Fruit fly (Drosophila melanogaster) whole organism, pupa: Measurements from ENCODE around the gene CG15772.

Experiments
- CG10348 ChIP-seq: fragments of 200-800 bp; sonication (Bioruptor generic); IDR thresholded peaks from 2 replicates; pipeline ENCODE4 v1.3.6; 2022; ENCODE audit warnings: missing biosample characterization, missing genetic modification characterization
- CG12605 ChIP-seq: fragments of 200-800 bp; sonication (Bioruptor generic); IDR thresholded peaks from 2 replicates; pipeline ENCODE4 v1.3.6; 2022; ENCODE audit warnings: missing biosample characterization, missing genetic modification characterization
- CG13204 ChIP-seq: fragments of 200-800 bp; sonication (Bioruptor generic); optimal IDR thresholded peaks from 2 replicates; lab custom pipeline; 2018; ENCODE audit warnings: missing biosample characterization, mild to moderate bottlenecking, missing genetic modification characterization, moderate library complexity
- CG14655 ChIP-seq: fragments of 200-800 bp; sonication (Bioruptor generic); optimal IDR thresholded peaks from 3 replicates; lab custom pipeline; 2017; ENCODE audit warnings: mild to moderate bottlenecking, missing biosample characterization, missing genetic modification reagents, missing genetic modification characterization
- CG15710 ChIP-seq: fragments of 200-800 bp; sonication (Bioruptor generic); optimal IDR thresholded peaks from 2 replicates; lab custom pipeline; 2018; ENCODE audit warnings: missing biosample characterization, mild to moderate bottlenecking, missing genetic modification characterization, moderate library complexity
- CG17806 ChIP-seq: fragments of 200-800 bp; sonication (Bioruptor generic); optimal IDR thresholded peaks from 2 replicates; lab custom pipeline; 2018; ENCODE audit warnings: missing biosample characterization, mild to moderate bottlenecking, missing genetic modification characterization, moderate library complexity
- CG32121 ChIP-seq: fragments of 200-800 bp; sonication (Bioruptor generic); IDR thresholded peaks from 2 replicates; pipeline ENCODE4 v1.3.6; 2022; ENCODE audit warnings: missing biosample characterization, missing genetic modification characterization
- CG34367 ChIP-seq: fragments of 200-800 bp; sonication (Bioruptor generic); optimal IDR thresholded peaks from 2 replicates; lab custom pipeline; 2018; ENCODE audit warnings: missing biosample characterization, mild to moderate bottlenecking, missing genetic modification characterization
- CG4496 ChIP-seq: fragments of 200-800 bp; sonication (Bioruptor generic); IDR thresholded peaks from 3 replicates; pipeline ENCODE4 v1.3.6; 2022; ENCODE audit warnings: missing biosample characterization, missing genetic modification characterization
- CG8159 ChIP-seq: fragments of 200-800 bp; sonication (Bioruptor generic); optimal IDR thresholded peaks from 3 replicates; lab custom pipeline; 2018; ENCODE audit warnings: missing biosample characterization, mild to moderate bottlenecking, missing genetic modification characterization, moderate library complexity
- CG8301 ChIP-seq: fragments of 200-800 bp; sonication (Bioruptor generic); optimal IDR thresholded peaks from 2 replicates; lab custom pipeline; 2018; ENCODE audit warnings: missing biosample characterization, mild to moderate bottlenecking, missing genetic modification characterization
- CG9948 ChIP-seq: fragments of 200-800 bp; sonication (Bioruptor generic); optimal IDR thresholded peaks from 2 replicates; lab custom pipeline; 2018; ENCODE audit warnings: missing biosample characterization, mild to moderate bottlenecking, missing genetic modification characterization, moderate library complexity
- D1 ChIP-seq: fragments of 200-800 bp; sonication (Bioruptor generic); optimal IDR thresholded peaks from 2 replicates; lab custom pipeline; 2018; ENCODE audit warnings: missing biosample characterization, mild to moderate bottlenecking, missing genetic modification characterization, moderate library complexity
- EcR ChIP-seq: fragments of 200-800 bp; sonication (Bioruptor generic); optimal IDR thresholded peaks from 3 replicates; lab custom pipeline; 2019; ENCODE audit warnings: missing biosample characterization, missing genetic modification characterization, mild to moderate bottlenecking, moderate library complexity, missing genetic modification reagents
- Ets98B ChIP-seq: fragments of 200-800 bp; sonication (Bioruptor generic); IDR thresholded peaks from 2 replicates; pipeline ENCODE4 v1.3.6; 2022; ENCODE audit warnings: missing biosample characterization, missing genetic modification characterization
- Pif1A ChIP-seq: fragments of 200-800 bp; sonication (Bioruptor generic); optimal IDR thresholded peaks from 3 replicates; lab custom pipeline; 2016; ENCODE audit warnings: missing biosample characterization, missing genetic modification characterization
- Pif1B ChIP-seq: fragments of 200-800 bp; sonication (Bioruptor generic); optimal IDR thresholded peaks from 3 replicates; lab custom pipeline; 2016; ENCODE audit warnings: missing biosample characterization, missing genetic modification characterization
- Snoo ChIP-seq: fragments of 200-800 bp; sonication (Bioruptor generic); optimal IDR thresholded peaks from 3 replicates; lab custom pipeline; 2017; ENCODE audit warnings: missing biosample characterization, mild to moderate bottlenecking, missing genetic modification characterization, inconsistent platforms
- fd96Ca ChIP-seq: fragments of 200-800 bp; sonication (Bioruptor generic); IDR thresholded peaks from 3 replicates; pipeline ENCODE4 v1.3.6; 2022; ENCODE audit warnings: missing biosample characterization, missing genetic modification characterization
- gl ChIP-seq: fragments of 200-800 bp; sonication (Bioruptor generic); optimal IDR thresholded peaks from 2 replicates; lab custom pipeline; 2018; ENCODE audit warnings: missing biosample characterization, mild to moderate bottlenecking, missing genetic modification characterization
- rn ChIP-seq: fragments of 200-800 bp; sonication (Bioruptor generic); IDR thresholded peaks from 2 replicates; pipeline ENCODE4 v1.3.6; 2022; ENCODE audit warnings: missing biosample characterization, missing genetic modification characterization

The CG15772 gene

DNA sequence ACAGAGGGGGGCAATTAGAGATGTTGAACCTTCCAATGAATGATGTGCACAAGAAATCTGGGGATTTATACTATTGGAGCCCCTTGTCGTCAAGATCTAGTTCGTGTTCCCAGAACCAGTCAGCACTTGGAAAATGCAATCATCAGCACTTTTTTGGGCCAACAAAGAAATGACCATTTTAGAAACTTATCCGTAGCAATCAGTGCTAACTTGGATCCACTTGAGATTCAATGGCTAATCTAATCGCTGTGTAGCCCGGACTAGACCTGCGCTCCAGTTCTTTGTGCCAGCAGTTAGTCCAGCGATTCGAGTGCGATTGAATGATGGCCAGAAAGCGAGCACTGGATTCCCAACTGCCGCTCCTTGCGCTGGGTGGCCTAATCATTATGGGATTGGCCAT lies 19.6 kb upstream of the CG15772 start, which contains the start of gene CG15773:
CG15773 (plus strand) TSS at position 301 of the 400 bp plus-strand sequence.
- TF ChIP-seq CG17806 (tag; lab: Kevin White, UChicago): no peak
- TF ChIP-seq CG34367 (tag; lab: Kevin White, UChicago): no peak
- TF ChIP-seq CG14655 (GFP tag; lab: Kevin White, UChicago): no peak
- TF ChIP-seq CG15710 (tag; lab: Kevin White, UChicago): no peak
- TF ChIP-seq gl (tag; lab: Kevin White, UChicago): no peak
- no peak for TF ChIP-seq CG32121

dm6 chrX:5735268-5735941 lies 16.6 kb upstream of the CG15772 start:
- peak; percentile 70 for TF ChIP-seq CG8301
- peak; percentile 84 for TF ChIP-seq CG34367 (tag; lab: Kevin White, UChicago)
- peak; percentile 65 for TF ChIP-seq rn (GFP tag; lab: Robert Waterston, UW)
- peak; percentile 93 for TF ChIP-seq Ets98B (GFP tag; lab: Robert Waterston, UW)
- TF ChIP-seq gl (tag; lab: Kevin White, UChicago): peak; percentile 67
- TF ChIP-seq CG14655 (GFP tag; lab: Kevin White, UChicago): peak; percentile 74
- TF ChIP-seq EcR: peak; percentile 8
- TF ChIP-seq CG4496 (GFP tag; lab: Robert Waterston, UW): peak; percentile 93
- TF ChIP-seq CG15710 (tag; lab: Kevin White, UChicago): peak; percentile 87
- TF ChIP-seq Snoo: peak; percentile 91
- 0 out of 3 replicates have a peak, but pooled peaks have one; percentile 17 for TF ChIP-seq fd96Ca (GFP tag; lab: Robert Waterston, UW)
- peak; percentile 95 for TF ChIP-seq CG12605 (GFP tag; lab: Robert Waterston, UW)
- TF ChIP-seq CG9948 (tag; lab: Kevin White, UChicago): peak; percentile 79
- peak; percentile 90 for TF ChIP-seq CG32121
- TF ChIP-seq Pif1A: peak; percentile 92
- TF ChIP-seq D1: no peak
- peak; percentile 78 for TF ChIP-seq CG13204
- TF ChIP-seq CG8159 (tag; lab: Kevin White, UChicago): peak; percentile 84
- TF ChIP-seq Pif1B: peak; percentile 89
- TF ChIP-seq CG10348 (GFP tag; lab: Robert Waterston, UW): peak; percentile 46; the same call in 1 of the 2 replicates
- TF ChIP-seq CG17806 (tag; lab: Kevin White, UChicago): peak; percentile 80
- TF ChIP-seq, all 21 proteins: peak for 20

- TF ChIP-seq EcR: no peak
- peak; percentile 26 for TF ChIP-seq CG8159 (tag; lab: Kevin White, UChicago)
- TF ChIP-seq gl (tag; lab: Kevin White, UChicago): no peak
- no peak for TF ChIP-seq Snoo
- no peak for TF ChIP-seq CG34367 (tag; lab: Kevin White, UChicago)
- no peak for TF ChIP-seq D1
- TF ChIP-seq CG12605 (GFP tag; lab: Robert Waterston, UW): 0 out of 2 replicates have a peak, but pooled peaks have one; percentile 17
- TF ChIP-seq Ets98B (GFP tag; lab: Robert Waterston, UW): peak; percentile 64
- TF ChIP-seq CG32121: peak; percentile 72
- peak; percentile 85 for TF ChIP-seq CG4496 (GFP tag; lab: Robert Waterston, UW)
- peak; percentile 10 for TF ChIP-seq CG9948 (tag; lab: Kevin White, UChicago)
- TF ChIP-seq CG15710 (tag; lab: Kevin White, UChicago): peak; percentile 7
- peak; percentile 95 for TF ChIP-seq CG13204
- TF ChIP-seq CG17806 (tag; lab: Kevin White, UChicago): no peak
- peak; percentile 56; the same call in 1 of the 2 replicates for TF ChIP-seq rn (GFP tag; lab: Robert Waterston, UW)
- 0 out of 2 replicates have a peak, but pooled peaks have one; percentile 37 for TF ChIP-seq CG10348 (GFP tag; lab: Robert Waterston, UW)
- no peak for TF ChIP-seq CG14655 (GFP tag; lab: Kevin White, UChicago)
- TF ChIP-seq fd96Ca (GFP tag; lab: Robert Waterston, UW): peak; percentile 76; the same call in 2 of the 3 replicates
- no peak for TF ChIP-seq Pif1B
- TF ChIP-seq Pif1A: no peak
- no peak for TF ChIP-seq CG8301
Observed at dm6 chrX:5737157-5737556, 14.9 kb upstream of the CG15772 start.

DNA sequence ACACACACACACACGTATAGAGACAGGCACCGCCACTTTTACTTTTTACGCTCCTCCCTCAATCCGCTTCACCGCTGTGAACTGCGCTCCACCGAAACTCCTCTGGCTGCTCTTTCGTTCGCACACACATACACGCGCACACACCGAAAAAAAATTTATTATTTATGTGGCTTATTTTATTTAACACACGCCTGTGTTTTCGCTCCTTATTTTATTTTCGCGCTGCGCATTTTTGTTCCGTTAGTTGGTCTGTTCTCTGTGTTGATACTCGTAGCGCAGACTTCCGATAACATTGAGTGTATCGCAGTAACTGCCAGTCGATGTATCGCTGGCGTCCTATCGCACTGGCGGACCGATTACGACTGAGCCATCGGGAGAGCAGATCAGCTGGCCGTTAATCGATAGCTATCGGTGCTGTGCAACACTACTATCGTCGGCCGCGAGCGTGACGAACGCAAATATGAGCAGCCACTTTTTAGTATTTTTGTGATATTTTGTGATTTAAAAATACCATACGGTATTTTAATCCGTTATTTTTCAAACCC lies 14.3 kb upstream of the CG15772 start, which contains the start of gene Snx27:
Snx27 (minus strand) TSS at position 356 of the 545 bp plus-strand sequence.
- TF ChIP-seq CG34367 (tag; lab: Kevin White, UChicago) (no peak), CG12605 (GFP tag; lab: Robert Waterston, UW) (peak; percentile 22; the same call in 1 of the 2 replicates), CG8301 (no peak), CG15710 (tag; lab: Kevin White, UChicago) (no peak), CG14655 (GFP tag; lab: Kevin White, UChicago) (peak; percentile 18), CG13204 (no peak), fd96Ca (GFP tag; lab: Robert Waterston, UW) (peak; percentile 23; the same call in 1 of the 3 replicates), Pif1A (peak; percentile 6), Ets98B (GFP tag; lab: Robert Waterston, UW) (peak; percentile 45), CG32121 (peak; percentile 33; the same call in 1 of the 2 replicates), Pif1B (peak; percentile 1)

DNA sequence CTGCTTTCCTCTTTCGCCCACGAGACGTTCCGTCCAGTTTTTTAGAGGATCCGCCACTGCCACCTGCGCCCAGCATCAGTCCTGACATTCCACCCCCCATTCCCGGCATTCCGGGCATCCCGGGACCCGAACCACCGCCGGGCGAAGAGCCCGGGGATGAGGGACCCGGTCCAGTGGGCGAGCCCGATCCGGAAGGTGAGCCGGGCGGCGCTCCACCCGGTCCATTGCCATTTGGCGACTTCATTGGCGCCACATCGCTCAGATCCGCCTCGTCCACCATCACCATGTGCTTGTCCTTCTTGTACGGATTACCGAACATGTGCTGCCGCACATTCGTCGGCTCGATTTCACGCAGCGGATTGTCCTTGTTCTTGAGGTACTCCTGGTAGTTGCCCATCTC lies 10.4 kb upstream of the CG15772 start:
- TF ChIP-seq CG17806 (tag; lab: Kevin White, UChicago): no peak
- TF ChIP-seq CG10348 (GFP tag; lab: Robert Waterston, UW): no peak
- TF ChIP-seq CG4496 (GFP tag; lab: Robert Waterston, UW): no peak
- no peak for TF ChIP-seq CG15710 (tag; lab: Kevin White, UChicago)
- no peak for TF ChIP-seq CG8159 (tag; lab: Kevin White, UChicago)
- no peak for TF ChIP-seq CG13204
- TF ChIP-seq Snoo: no peak
- TF ChIP-seq CG14655 (GFP tag; lab: Kevin White, UChicago): no peak
- TF ChIP-seq EcR: no peak
- TF ChIP-seq fd96Ca (GFP tag; lab: Robert Waterston, UW): no peak
- TF ChIP-seq Ets98B (GFP tag; lab: Robert Waterston, UW): no peak
- TF ChIP-seq CG32121: no peak
- TF ChIP-seq CG34367 (tag; lab: Kevin White, UChicago): no peak
- no peak for TF ChIP-seq rn (GFP tag; lab: Robert Waterston, UW)
- TF ChIP-seq gl (tag; lab: Kevin White, UChicago): no peak
- TF ChIP-seq CG8301: no peak
- TF ChIP-seq Pif1B: no peak
- TF ChIP-seq CG12605 (GFP tag; lab: Robert Waterston, UW): no peak
- TF ChIP-seq D1: no peak
- TF ChIP-seq, all 21 proteins: peak for 0
